Worm (Caenorhabditis elegans) whole organism, L4 larva: ENCODE results near the gene ing-3.

Experiments
- daf-12 ChIP-seq: fragments of 150-350 bp; optimal IDR thresholded peaks from 2 replicates; lab custom pipeline; 2014; ENCODE audit warnings: missing biosample characterization, missing genetic modification reagents, missing genetic modification characterization
- daf-8 ChIP-seq: fragments of 200-800 bp; sonication (Bioruptor generic); IDR thresholded peaks from 2 replicates; pipeline ENCODE4 v1.3.6; 2022; ENCODE audit warnings: missing genetic modification characterization, missing compliant biosample characterization
- hmg-1.1 ChIP-seq: fragments of 200-800 bp; sonication (Bioruptor generic); IDR thresholded peaks from 2 replicates; pipeline ENCODE4 v1.3.6; 2022; ENCODE audit warnings: missing genetic modification reagents, missing genetic modification characterization, missing compliant biosample characterization
- lin-13 ChIP-seq: fragments of 150-350 bp; optimal IDR thresholded peaks from 2 replicates; lab custom pipeline; 2014; ENCODE audit warnings: missing biosample characterization, missing genetic modification reagents, missing genetic modification characterization
- lin-29 ChIP-seq: fragments of 200-800 bp; sonication (Bioruptor generic); IDR thresholded peaks from 2 replicates; pipeline ENCODE4 v1.3.6; 2022; ENCODE audit warnings: missing genetic modification reagents, missing genetic modification characterization, missing compliant biosample characterization
- mxl-3 ChIP-seq: fragments of 200-800 bp; sonication (Bioruptor generic); optimal IDR thresholded peaks from 2 replicates; lab custom pipeline; 2018; ENCODE audit warnings: mild to moderate bottlenecking, missing genetic modification characterization, missing compliant biosample characterization
- nhr-102 ChIP-seq: sonication (generic microtip); optimal IDR thresholded peaks from 2 replicates; lab custom pipeline; 2016; ENCODE audit warnings: mild to moderate bottlenecking, missing genetic modification characterization, moderate library complexity, missing compliant biosample characterization
- nhr-11 ChIP-seq: fragments of 150-350 bp; optimal IDR thresholded peaks from 2 replicates; lab custom pipeline; 2014; ENCODE audit warnings: missing biosample characterization, missing genetic modification characterization
- nhr-28 ChIP-seq: fragments of 150-350 bp; optimal IDR thresholded peaks from 2 replicates; lab custom pipeline; 2014; ENCODE audit warnings: missing biosample characterization, missing genetic modification characterization
- nhr-76 ChIP-seq: fragments of 150-350 bp; optimal IDR thresholded peaks from 2 replicates; lab custom pipeline; 2014; ENCODE audit warnings: missing biosample characterization, missing genetic modification characterization
- nhr-77 ChIP-seq: fragments of 150-350 bp; optimal IDR thresholded peaks from 2 replicates; lab custom pipeline; 2014; ENCODE audit warnings: missing biosample characterization, missing genetic modification characterization
- ztf-7 ChIP-seq: fragments of 150-350 bp; optimal IDR thresholded peaks from 2 replicates; lab custom pipeline; 2014; ENCODE audit warnings: missing biosample characterization, missing genetic modification characterization

ce11 chrII:13888278-13888677 lies 12.4 kb downstream of the ing-3 start, which contains the start of gene mcd-1:
- TF ChIP-seq mxl-3 (no peak), nhr-11 (tag; lab: Kevin White, UChicago) (no peak), daf-8 (GFP tag; lab: Robert Waterston, UW) (no peak), daf-12 (tag; lab: Kevin White, UChicago) (no peak), nhr-102 (tag; lab: Kevin White, UChicago) (no peak), lin-29 (GFP tag; lab: Robert Waterston, UW) (no peak), ztf-7 (tag; lab: Kevin White, UChicago) (no peak), hmg-1.1 (GFP tag; lab: Robert Waterston, UW) (peak; percentile 51; the same call in 1 of the 2 replicates), lin-13 (GFP tag; lab: Kevin White, UChicago) (peak; percentile 16), nhr-77 (tag; lab: Kevin White, UChicago) (peak; percentile 89), nhr-28 (tag; lab: Kevin White, UChicago) (no peak), nhr-76 (tag; lab: Kevin White, UChicago) (no peak)
